Worm (Caenorhabditis elegans) whole organism, midembryonic: Measurements from ENCODE around the gene srab-11.

Experiments
- flt-1 ChIP-seq: fragments of 200-800 bp; sonication (Bioruptor generic); IDR thresholded peaks from 2 replicates; pipeline ENCODE4 v1.3.6; 2022; ENCODE audit warnings: missing genetic modification characterization, missing compliant biosample characterization
- ztf-29 ChIP-seq: fragments of 200-800 bp; sonication (Bioruptor generic); IDR thresholded peaks from 2 replicates; pipeline ENCODE4 v1.3.6; 2022; ENCODE audit warnings: missing genetic modification reagents, missing genetic modification characterization, missing compliant biosample characterization

ce11 chrV:3145241-3145640, 1.6 kb downstream of the srab-11 start:
- TF ChIP-seq flt-1 (GFP tag; lab: Robert Waterston, UW) (no peak), ztf-29 (GFP tag; lab: Robert Waterston, UW) (no peak)
